Worm (Caenorhabditis elegans) whole organism, mixed stage, embryonic: ENCODE results near the gene irk-1.

Experiments used
- M03D4.4 ChIP-seq: sonication (generic microtip); optimal IDR thresholded peaks from 2 replicates; lab custom pipeline; 2017; ENCODE audit warnings: mild to moderate bottlenecking, missing genetic modification characterization, missing compliant biosample characterization
- bed-3 ChIP-seq: fragments of 200-800 bp; sonication (Bioruptor generic); optimal IDR thresholded peaks from 3 replicates; lab custom pipeline; 2018; ENCODE audit warnings: mild to moderate bottlenecking, missing genetic modification characterization, moderate library complexity, missing compliant biosample characterization
- blmp-1 ChIP-seq: fragments of 150-350 bp; optimal IDR thresholded peaks from 2 replicates; lab custom pipeline; 2014; ENCODE audit warnings: missing biosample characterization, missing genetic modification characterization
- ceh-39 ChIP-seq: fragments of 150-350 bp; optimal IDR thresholded peaks from 2 replicates; lab custom pipeline; 2014; ENCODE audit warnings: missing biosample characterization, missing genetic modification characterization
- ceh-43 ChIP-seq: fragments of 200-800 bp; sonication (Bioruptor generic); optimal IDR thresholded peaks from 2 replicates; lab custom pipeline; 2018; ENCODE audit warnings: mild to moderate bottlenecking, missing genetic modification characterization, moderate library complexity, missing compliant biosample characterization
- ces-1 ChIP-seq: fragments of 150-350 bp; optimal IDR thresholded peaks from 2 replicates; lab custom pipeline; 2014; ENCODE audit warnings: missing biosample characterization, missing genetic modification reagents, missing genetic modification characterization
- cnd-1 ChIP-seq: fragments of 200-800 bp; sonication (Bioruptor generic); optimal IDR thresholded peaks from 2 replicates; lab custom pipeline; 2018; ENCODE audit warnings: mild to moderate bottlenecking, missing genetic modification characterization, missing compliant biosample characterization
- drap-1 ChIP-seq: fragments of 200-800 bp; sonication (Bioruptor generic); optimal IDR thresholded peaks from 3 replicates; lab custom pipeline; 2018; ENCODE audit warnings: mild to moderate bottlenecking, missing genetic modification characterization, missing compliant biosample characterization
- elt-1 ChIP-seq: sonication (generic microtip); optimal IDR thresholded peaks from 2 replicates; lab custom pipeline; 2017; ENCODE audit warnings: missing genetic modification characterization, mild to moderate bottlenecking, missing compliant biosample characterization, antibody characterized with exemption, moderate library complexity, borderline replicate concordance; ENCODE audit not compliant: insufficient read depth
- elt-3 ChIP-seq: fragments of 150-350 bp; optimal IDR thresholded peaks from 2 replicates; lab custom pipeline; 2014; ENCODE audit warnings: missing biosample characterization, missing genetic modification characterization
- flh-1 ChIP-seq: fragments of 200-800 bp; sonication (Bioruptor generic); optimal IDR thresholded peaks from 2 replicates; lab custom pipeline; 2018; ENCODE audit warnings: mild to moderate bottlenecking, missing genetic modification characterization, moderate library complexity, missing compliant biosample characterization
- ham-2 ChIP-seq: fragments of 200-800 bp; sonication (Bioruptor generic); optimal IDR thresholded peaks from 2 replicates; lab custom pipeline; 2018; ENCODE audit warnings: mild to moderate bottlenecking, missing genetic modification characterization, missing compliant biosample characterization
- hlh-1 ChIP-seq: fragments of 150-350 bp; optimal IDR thresholded peaks from 2 replicates; lab custom pipeline; 2014; ENCODE audit warnings: missing biosample characterization, missing genetic modification reagents, missing genetic modification characterization
- lin-13 ChIP-seq: fragments of 150-350 bp; optimal IDR thresholded peaks from 2 replicates; lab custom pipeline; 2014; ENCODE audit warnings: missing biosample characterization, missing genetic modification characterization
- lin-32 ChIP-seq: fragments of 200-800 bp; sonication (Bioruptor generic); optimal IDR thresholded peaks from 2 replicates; lab custom pipeline; 2018; ENCODE audit warnings: mild to moderate bottlenecking, missing genetic modification characterization, missing compliant biosample characterization
- lsy-2 ChIP-seq: fragments of 150-350 bp; optimal IDR thresholded peaks from 2 replicates; lab custom pipeline; 2014; ENCODE audit warnings: missing biosample characterization, missing genetic modification characterization
- mab-5 ChIP-seq: fragments of 150-350 bp; optimal IDR thresholded peaks from 2 replicates; lab custom pipeline; 2014; ENCODE audit warnings: missing biosample characterization, missing genetic modification characterization
- mep-1 ChIP-seq: fragments of 150-350 bp; optimal IDR thresholded peaks from 2 replicates; lab custom pipeline; 2017; ENCODE audit warnings: missing biosample characterization, missing genetic modification reagents, missing genetic modification characterization, inconsistent platforms
- mls-2 ChIP-seq: sonication (generic microtip); optimal IDR thresholded peaks from 2 replicates; lab custom pipeline; 2016; ENCODE audit warnings: mild to moderate bottlenecking, missing genetic modification characterization, moderate library complexity, missing compliant biosample characterization
- nhr-2 ChIP-seq: fragments of 150-350 bp; optimal IDR thresholded peaks from 2 replicates; lab custom pipeline; 2014; ENCODE audit warnings: missing biosample characterization, missing genetic modification characterization
- nhr-237 ChIP-seq: fragments of 150-350 bp; optimal IDR thresholded peaks from 2 replicates; lab custom pipeline; 2014; ENCODE audit warnings: missing biosample characterization, missing genetic modification characterization
- nhr-28 ChIP-seq: fragments of 150-350 bp; optimal IDR thresholded peaks from 2 replicates; lab custom pipeline; 2014; ENCODE audit warnings: missing biosample characterization, missing genetic modification characterization
- nhr-76 ChIP-seq: sonication (generic microtip); optimal IDR thresholded peaks from 2 replicates; lab custom pipeline; 2017; ENCODE audit warnings: missing biosample characterization, missing genetic modification characterization
- pha-4 ChIP-seq: fragments of 150-350 bp; optimal IDR thresholded peaks from 2 replicates; lab custom pipeline; 2018; ENCODE audit warnings: missing biosample characterization, missing genetic modification reagents, missing genetic modification characterization
- sem-2 ChIP-seq: fragments of 200-800 bp; sonication (Bioruptor generic); optimal IDR thresholded peaks from 2 replicates; lab custom pipeline; 2018; ENCODE audit warnings: mild to moderate bottlenecking, missing genetic modification characterization, missing compliant biosample characterization
- snpc-4 ChIP-seq: fragments of 150-350 bp; optimal IDR thresholded peaks from 2 replicates; lab custom pipeline; 2014; ENCODE audit warnings: missing biosample characterization, missing genetic modification characterization
- sptf-1 ChIP-seq: sonication (generic microtip); optimal IDR thresholded peaks from 2 replicates; lab custom pipeline; 2017; ENCODE audit warnings: mild to moderate bottlenecking, missing genetic modification characterization, moderate library complexity, missing compliant biosample characterization
- unc-120 ChIP-seq: sonication (generic microtip); optimal IDR thresholded peaks from 2 replicates; lab custom pipeline; 2017; ENCODE audit warnings: missing genetic modification characterization, missing compliant biosample characterization; ENCODE audit not compliant: poor library complexity, severe bottlenecking
- unc-62 ChIP-seq: fragments of 150-350 bp; optimal IDR thresholded peaks from 2 replicates; lab custom pipeline; 2014; ENCODE audit warnings: missing biosample characterization, missing genetic modification reagents, missing genetic modification characterization
- zip-8 ChIP-seq: fragments of 150-350 bp; optimal IDR thresholded peaks from 2 replicates; lab custom pipeline; 2014; ENCODE audit warnings: missing biosample characterization, missing genetic modification characterization
- ztf-11 ChIP-seq: fragments of 150-350 bp; optimal IDR thresholded peaks from 2 replicates; lab custom pipeline; 2014; ENCODE audit warnings: missing biosample characterization, missing genetic modification characterization

Gene irk-1

ce11 chrX:6818036-6818488 is 40.1 kb upstream of the irk-1 start, which contains the start of gene dhs-28:
TSS of gene dhs-28 (plus strand) at chrX:6818438.
- TF ChIP-seq nhr-2 (tag; lab: Kevin White, UChicago) (no peak), mab-5 (tag; lab: Kevin White, UChicago) (no peak), elt-3 (no peak)

DNA sequence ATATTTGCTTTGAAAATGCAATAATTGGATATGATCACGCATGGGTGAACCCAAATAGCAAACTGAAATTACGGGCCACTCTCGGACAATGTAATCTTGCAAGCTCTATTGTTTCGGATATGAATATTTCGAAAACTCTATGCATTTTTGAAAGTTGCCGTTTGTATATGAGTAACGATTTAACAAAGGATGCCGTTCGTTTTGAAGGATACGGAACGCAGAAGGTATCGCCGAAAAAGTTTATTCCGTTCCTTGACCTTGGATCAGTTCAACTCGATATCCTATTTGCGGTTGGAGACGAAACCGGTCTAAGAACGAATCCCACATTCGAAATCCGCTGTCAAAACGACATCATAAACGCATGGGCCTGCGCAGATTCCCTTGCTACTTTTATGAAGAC is 35.1 kb upstream of the irk-1 start:
- TF ChIP-seq unc-62 (GFP tag; lab: Kevin White, UChicago) (no peak), zip-8 (tag; lab: Kevin White, UChicago) (no peak), mab-5 (tag; lab: Kevin White, UChicago) (no peak), ceh-43 (no peak), pha-4 (tag; lab: Kevin White, UChicago) (no peak), mep-1 (tag; lab: Kevin White, UChicago) (no peak), bed-3 (GFP tag; lab: Kevin White, UChicago) (no peak), nhr-237 (tag; lab: Kevin White, UChicago) (no peak), ceh-39 (tag; lab: Kevin White, UChicago) (no peak), elt-3 (no peak), nhr-76 (no peak), blmp-1 (no peak)
- TF ChIP-seq, all 35 proteins: peak for 0

DNA sequence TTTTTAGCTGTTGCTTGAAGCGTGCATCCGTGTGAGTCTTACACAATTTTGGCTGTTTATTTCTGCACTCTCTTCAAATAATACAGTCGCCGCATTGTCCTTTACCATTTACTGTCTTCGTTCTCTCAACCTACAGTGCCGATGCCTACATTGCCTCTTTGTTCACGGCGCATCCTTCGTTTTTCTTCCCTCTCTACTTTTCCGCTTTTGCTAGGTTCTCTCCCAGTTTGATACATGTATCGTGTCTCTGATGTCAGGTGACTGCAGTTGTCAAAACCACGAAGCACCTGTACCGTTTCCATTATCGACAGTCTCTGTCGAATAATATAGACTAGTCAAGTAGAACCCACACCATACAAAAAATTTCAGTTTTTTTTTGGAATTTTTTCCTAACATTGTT is 30.7 kb upstream of the irk-1 start:
- no peak for TF ChIP-seq ceh-43
- TF ChIP-seq snpc-4 (tag; lab: Kevin White, UChicago), result no peak
- TF ChIP-seq ham-2 (GFP tag; lab: Kevin White, UChicago), result peak; percentile 25

DNA sequence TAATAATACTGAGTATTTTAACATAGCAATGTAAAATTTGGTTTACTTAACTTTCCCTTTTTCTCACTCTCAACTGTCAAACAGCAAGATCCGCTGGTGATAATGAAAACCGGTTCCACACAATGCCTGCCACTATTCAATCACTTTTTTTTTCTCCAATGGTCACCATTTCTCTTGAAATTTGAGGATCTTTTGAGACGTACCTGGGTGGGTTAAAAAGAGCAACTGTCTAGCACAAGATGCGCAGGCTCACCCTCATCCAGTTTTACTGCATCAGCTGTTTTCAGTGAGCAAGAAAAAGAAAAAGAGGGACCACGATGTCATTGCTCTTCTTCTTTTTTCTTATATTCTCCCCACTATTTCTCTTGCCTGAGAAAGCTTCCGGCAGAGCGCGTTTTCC is 30.3 kb upstream of the irk-1 start:
- TF ChIP-seq unc-120 (peak; percentile 26), elt-1 (tag; lab: Kevin White, UChicago) (no peak), ces-1 (GFP tag; lab: Kevin White, UChicago) (no peak), unc-62 (GFP tag; lab: Kevin White, UChicago) (no peak), hlh-1 (tag; lab: Kevin White, UChicago) (peak; percentile 91), snpc-4 (tag; lab: Kevin White, UChicago) (no peak), lsy-2 (tag; lab: Kevin White, UChicago) (no peak), lin-13 (no peak)
- TF ChIP-seq, all 35 proteins: peak for 2

DNA sequence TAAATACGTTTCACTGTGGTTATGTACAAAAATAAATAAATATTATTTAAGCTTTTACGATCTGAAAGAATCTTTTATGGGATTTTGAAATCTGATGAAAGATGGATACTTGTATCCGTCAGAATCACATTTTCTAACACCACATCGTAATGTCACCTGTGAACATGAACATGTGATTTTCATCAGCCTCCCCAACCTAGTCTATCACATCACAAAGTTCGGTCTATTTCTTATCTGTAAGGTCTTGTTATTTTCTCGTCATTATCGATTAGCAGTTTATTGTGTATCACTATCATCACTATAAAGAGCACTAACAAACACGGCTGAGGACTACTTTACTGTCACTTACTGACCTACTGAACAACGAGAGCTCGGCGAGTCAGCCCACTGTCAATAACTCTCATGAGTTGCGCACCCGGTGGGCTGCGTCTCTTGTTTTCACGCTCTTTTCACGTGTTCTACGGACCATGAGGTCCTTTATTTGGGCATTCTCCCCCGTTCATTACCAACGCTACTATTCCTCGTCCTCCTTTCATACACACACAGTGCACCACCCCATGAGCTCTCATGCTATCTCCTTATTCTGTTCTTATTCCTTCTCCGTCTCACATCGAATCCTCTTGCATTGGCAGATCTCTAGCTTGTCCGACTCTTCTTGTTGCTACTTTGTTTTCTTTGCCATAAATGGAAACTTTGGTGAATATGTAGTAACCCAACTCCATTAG is 29.4 kb upstream of the irk-1 start:
- TF ChIP-seq nhr-2 (tag; lab: Kevin White, UChicago) (peak; percentile 19), lin-32 (GFP tag; lab: Kevin White, UChicago) (no peak), cnd-1 (tag; lab: Kevin White, UChicago) (peak; percentile 58), drap-1 (GFP tag; lab: Kevin White, UChicago) (peak; percentile 22), bed-3 (GFP tag; lab: Kevin White, UChicago) (no peak), M03D4.4 (tag; lab: Kevin White, UChicago) (no peak), elt-3 (no peak), lsy-2 (tag; lab: Kevin White, UChicago) (no peak), mls-2 (tag; lab: Kevin White, UChicago) (peak; percentile 61), ztf-11 (tag; lab: Kevin White, UChicago) (no peak), sptf-1 (tag; lab: Kevin White, UChicago) (no peak), elt-1 (tag; lab: Kevin White, UChicago) (no peak)
- TF ChIP-seq, all 35 proteins: peak for 4

DNA sequence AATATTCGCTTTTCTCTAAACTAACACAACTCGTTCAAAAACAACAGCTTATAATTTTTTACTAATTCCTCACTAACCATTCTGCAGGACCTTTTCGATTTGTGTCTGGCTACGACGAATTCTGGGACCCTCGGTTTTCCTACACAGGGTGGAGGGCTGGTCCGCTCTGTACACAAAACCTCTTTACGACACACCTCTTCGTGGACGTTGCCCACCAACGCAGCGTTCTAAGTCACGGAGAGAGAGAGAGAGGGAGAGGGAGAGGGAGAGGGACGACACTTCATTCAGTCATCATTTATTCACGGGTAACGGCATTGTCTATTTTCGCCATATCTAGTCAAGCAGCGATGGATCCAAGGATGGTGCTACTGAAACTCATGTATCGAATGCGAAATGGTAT is 28.5 kb upstream of the irk-1 start, which contains the start of gene atg-2:
atg-2 (plus strand) TSS at position 301 of the 400 bp plus-strand sequence.
- TF ChIP-seq sem-2 (GFP tag; lab: Kevin White, UChicago), result no peak
- no peak for TF ChIP-seq cnd-1 (tag; lab: Kevin White, UChicago)
- no peak for TF ChIP-seq ztf-11 (tag; lab: Kevin White, UChicago)
- TF ChIP-seq nhr-28 (tag; lab: Kevin White, UChicago), result no peak
- TF ChIP-seq drap-1 (GFP tag; lab: Kevin White, UChicago), result peak; percentile 25
- TF ChIP-seq hlh-1 (tag; lab: Kevin White, UChicago), result peak; percentile 10
- no peak for TF ChIP-seq ham-2 (GFP tag; lab: Kevin White, UChicago)
- TF ChIP-seq unc-120, result peak; percentile 8
- no peak for TF ChIP-seq ces-1 (GFP tag; lab: Kevin White, UChicago)
- no peak for TF ChIP-seq flh-1 (GFP tag; lab: Kevin White, UChicago)
- no peak for TF ChIP-seq pha-4 (tag; lab: Kevin White, UChicago)
- TF ChIP-seq nhr-76, result no peak
